Worm (Caenorhabditis elegans) whole organism, L1 larva: Measurements from ENCODE around the gene F26F4.2.

Source experiments
- aha-1 ChIP-seq: fragments of 150-350 bp; optimal IDR thresholded peaks from 2 replicates; lab custom pipeline; 2014; ENCODE audit warnings: missing biosample characterization, missing genetic modification characterization
- ama-1 ChIP-seq: fragments of 150-350 bp; optimal IDR thresholded peaks from 2 replicates; lab custom pipeline; 2014
- blmp-1 ChIP-seq: fragments of 150-350 bp; optimal IDR thresholded peaks from 2 replicates; lab custom pipeline; 2014; ENCODE audit warnings: missing biosample characterization, missing genetic modification characterization
- ceh-8 ChIP-seq: fragments of 200-800 bp; sonication (Bioruptor generic); optimal IDR thresholded peaks from 2 replicates; lab custom pipeline; 2018; ENCODE audit warnings: mild to moderate bottlenecking, missing genetic modification characterization, moderate library complexity, missing compliant biosample characterization
- ceh-88 ChIP-seq: fragments of 200-800 bp; sonication (Bioruptor generic); IDR thresholded peaks from 2 replicates; pipeline ENCODE4 v1.3.6; 2022; ENCODE audit warnings: missing genetic modification characterization, missing compliant biosample characterization
- ceh-90 ChIP-seq: sonication (generic microtip); optimal IDR thresholded peaks from 2 replicates; lab custom pipeline; 2016; ENCODE audit warnings: missing genetic modification characterization, missing compliant biosample characterization
- dpl-1 ChIP-seq, 3 experiments: fragments of 150-350 bp in 2 of 3; sonication (generic microtip) in 1 of 3; optimal IDR thresholded peaks; 2 replicates each; lab custom pipeline; 2014 to 2017; ENCODE audit warnings: missing biosample characterization in 3 of 3, missing genetic modification characterization in 3 of 3, missing genetic modification reagents in 3 of 3
- dsc-1 ChIP-seq: sonication (generic microtip); optimal IDR thresholded peaks from 2 replicates; lab custom pipeline; 2016; ENCODE audit warnings: mild to moderate bottlenecking, missing genetic modification characterization, missing compliant biosample characterization
- efl-1 ChIP-seq, 4 experiments: fragments of 150-350 bp; optimal IDR thresholded peaks in 3 of 4; peaks in 1 of 4; 1 replicate in 1 of 4; 2 replicates in 3 of 4; lab custom pipeline; 2014; ENCODE audit warnings: missing biosample characterization in 2 of 4, missing genetic modification characterization in 2 of 4, missing genetic modification reagents in 2 of 4
- egl-13 ChIP-seq: sonication (generic microtip); optimal IDR thresholded peaks from 2 replicates; lab custom pipeline; 2016; ENCODE audit warnings: missing genotype, missing genetic modification reagents, missing genetic modification characterization, missing compliant biosample characterization
- fkh-10 ChIP-seq: sonication (generic microtip); optimal IDR thresholded peaks from 2 replicates; lab custom pipeline; 2017; ENCODE audit warnings: missing biosample characterization, missing genetic modification reagents, missing genetic modification characterization
- fkh-4 ChIP-seq: sonication (generic microtip); optimal IDR thresholded peaks from 2 replicates; lab custom pipeline; 2016; ENCODE audit warnings: missing compliant biosample characterization, missing genetic modification characterization, borderline replicate concordance
- irx-1 ChIP-seq: sonication (generic microtip); optimal IDR thresholded peaks from 2 replicates; lab custom pipeline; 2016; ENCODE audit warnings: missing genetic modification characterization, missing compliant biosample characterization
- jun-1 ChIP-seq: fragments of 150-350 bp; optimal IDR thresholded peaks from 2 replicates; lab custom pipeline; 2014; ENCODE audit warnings: missing biosample characterization, missing genetic modification reagents, missing genetic modification characterization
- lin-35 ChIP-seq, 2 experiments: fragments of 150-350 bp; optimal IDR thresholded peaks; 2 replicates each; lab custom pipeline; 2014; ENCODE audit warnings: missing biosample characterization in 2 of 2, missing genetic modification characterization in 2 of 2, missing genetic modification reagents in 2 of 2
- lir-3 ChIP-seq: sonication (generic microtip); optimal IDR thresholded peaks from 2 replicates; lab custom pipeline; 2016; ENCODE audit warnings: mild to moderate bottlenecking, missing genetic modification characterization, moderate library complexity, missing compliant biosample characterization; ENCODE audit not compliant: poor library complexity
- lsy-2 ChIP-seq, 2 experiments: fragments of 150-350 bp; optimal IDR thresholded peaks; 2 replicates each; lab custom pipeline; 2014; ENCODE audit warnings: missing biosample characterization in 2 of 2, missing genetic modification characterization in 2 of 2
- mab-9 ChIP-seq: fragments of 200-800 bp; sonication (Bioruptor generic); IDR thresholded peaks from 2 replicates; pipeline ENCODE4 v1.3.6; 2022; ENCODE audit warnings: missing genetic modification reagents, missing genetic modification characterization, missing compliant biosample characterization
- mef-2 ChIP-seq: fragments of 150-350 bp; optimal IDR thresholded peaks from 2 replicates; lab custom pipeline; 2014; ENCODE audit warnings: missing biosample characterization, missing genetic modification characterization
- nhr-20 ChIP-seq: sonication (generic microtip); optimal IDR thresholded peaks from 2 replicates; lab custom pipeline; 2016; ENCODE audit warnings: mild to moderate bottlenecking, missing genetic modification characterization, missing compliant biosample characterization
- nhr-47 ChIP-seq: sonication (generic microtip); optimal IDR thresholded peaks from 2 replicates; lab custom pipeline; 2016; ENCODE audit warnings: mild to moderate bottlenecking, missing genetic modification characterization, moderate library complexity, missing compliant biosample characterization
- nhr-71 ChIP-seq: sonication (generic microtip); optimal IDR thresholded peaks from 2 replicates; lab custom pipeline; 2016; ENCODE audit warnings: mild to moderate bottlenecking, missing genetic modification characterization, moderate library complexity, missing compliant biosample characterization
- nhr-77 ChIP-seq: fragments of 150-350 bp; optimal IDR thresholded peaks from 2 replicates; lab custom pipeline; 2014; ENCODE audit warnings: missing biosample characterization, missing genetic modification characterization
- nhr-84 ChIP-seq: sonication (generic microtip); optimal IDR thresholded peaks from 2 replicates; lab custom pipeline; 2017; ENCODE audit warnings: missing biosample characterization, missing genetic modification characterization
- nhr-85 ChIP-seq: sonication (generic microtip); peaks from one replicate; lab custom pipeline; 2016; ENCODE audit warnings: missing genetic modification characterization, inconsistent platforms, missing compliant biosample characterization
- nhr-90 ChIP-seq: sonication (generic microtip); optimal IDR thresholded peaks from 2 replicates; lab custom pipeline; 2016; ENCODE audit warnings: mild to moderate bottlenecking, missing genetic modification characterization, missing compliant biosample characterization; ENCODE audit not compliant: poor library complexity
- rnt-1 ChIP-seq: sonication (generic microtip); optimal IDR thresholded peaks from 2 replicates; lab custom pipeline; 2016; ENCODE audit warnings: mild to moderate bottlenecking, missing genetic modification characterization, moderate library complexity, missing compliant biosample characterization
- snpc-4 ChIP-seq: fragments of 150-350 bp; optimal IDR thresholded peaks from 2 replicates; lab custom pipeline; 2014; ENCODE audit warnings: missing biosample characterization, missing genetic modification characterization
- snu-23 ChIP-seq: sonication (generic microtip); optimal IDR thresholded peaks from 2 replicates; lab custom pipeline; 2016; ENCODE audit warnings: missing genetic modification characterization, missing compliant biosample characterization
- swsn-7 ChIP-seq: sonication (generic microtip); optimal IDR thresholded peaks from 2 replicates; lab custom pipeline; 2016; ENCODE audit warnings: missing genetic modification characterization, missing compliant biosample characterization
- tbx-2 ChIP-seq: sonication (generic microtip); optimal IDR thresholded peaks from 2 replicates; lab custom pipeline; 2016; ENCODE audit warnings: missing genetic modification characterization, missing compliant biosample characterization
- tlp-1 ChIP-seq: fragments of 150-350 bp; optimal IDR thresholded peaks from 2 replicates; lab custom pipeline; 2014; ENCODE audit warnings: missing biosample characterization, missing genetic modification characterization
- unc-30 ChIP-seq: sonication (generic microtip); optimal IDR thresholded peaks from 2 replicates; lab custom pipeline; 2017; ENCODE audit warnings: missing biosample characterization, missing genetic modification characterization
- unc-86 ChIP-seq: sonication (generic microtip); optimal IDR thresholded peaks from 2 replicates; lab custom pipeline; 2016; ENCODE audit warnings: missing genetic modification characterization, missing compliant biosample characterization
- vab-15 ChIP-seq: sonication (generic microtip); optimal IDR thresholded peaks from 2 replicates; lab custom pipeline; 2017; ENCODE audit warnings: missing genotype, mild to moderate bottlenecking, missing genetic modification characterization, missing compliant biosample characterization
- xbp-1 ChIP-seq: sonication (generic microtip); optimal IDR thresholded peaks from 2 replicates; lab custom pipeline; 2016; ENCODE audit warnings: missing genetic modification characterization, missing compliant biosample characterization
- zag-1 ChIP-seq: fragments of 150-350 bp; optimal IDR thresholded peaks from 2 replicates; lab custom pipeline; 2014; ENCODE audit warnings: missing biosample characterization, missing genetic modification characterization
- ztf-11 ChIP-seq, 2 experiments: sonication (generic microtip); optimal IDR thresholded peaks; 2 replicates each; lab custom pipeline; 2016 to 2017; ENCODE audit warnings: missing genetic modification characterization in 2 of 2, missing biosample characterization in 1 of 2, missing compliant biosample characterization in 1 of 2

F26F4.2 gene

ce11 chrIII:4910956-4911355, at the start of gene F26F4.2:
Gene F26F4.2 (plus strand): TSS chrIII:4911256.
- TF ChIP-seq ceh-8 (GFP tag; lab: Kevin White, UChicago) (no peak), swsn-7 (no peak), nhr-84 (tag; lab: Kevin White, UChicago) (no peak), ama-1 (lab: Kevin White, UChicago) (no peak), nhr-20 (tag; lab: Kevin White, UChicago) (no peak), snu-23 (GFP tag; lab: Kevin White, UChicago) (no peak), fkh-10 (GFP tag; lab: Kevin White, UChicago) (no peak), lin-35 (GFP tag; optimal IDR thresholded peaks at IDR 0.05; lab: Kevin White, UChicago) (no peak), jun-1 (tag; lab: Kevin White, UChicago) (no peak)

ce11 chrIII:4861744-4862401, 49.2 kb upstream of the F26F4.2 start, which contains the start of the genes C35D10.10 and C35D10.5:
Gene C35D10.10 (minus strand): TSS chrIII:4861794.
Gene C35D10.5 (plus strand): TSS chrIII:4862351.
- TF ChIP-seq mef-2 (tag; lab: Kevin White, UChicago) (no peak), lsy-2 (tag; optimal IDR thresholded peaks at IDR 0.05; lab: Kevin White, UChicago) (peak in 1 of 2 experiments; percentile 35), snu-23 (GFP tag; lab: Kevin White, UChicago) (peak; percentile 4), nhr-71 (tag; lab: Kevin White, UChicago) (peak; percentile 34), zag-1 (tag; lab: Kevin White, UChicago) (no peak), tlp-1 (tag; lab: Kevin White, UChicago) (no peak), lir-3 (tag; lab: Kevin White, UChicago) (peak; percentile 62), rnt-1 (tag; lab: Kevin White, UChicago) (peak; percentile 8), irx-1 (tag; lab: Kevin White, UChicago) (peak; percentile 33), nhr-77 (tag; lab: Kevin White, UChicago) (no peak), tbx-2 (peak; percentile 20), unc-86 (tag; lab: Kevin White, UChicago) (no peak), fkh-4 (no peak), ceh-90 (peak; percentile 81), snpc-4 (tag; lab: Kevin White, UChicago) (no peak), nhr-20 (tag; lab: Kevin White, UChicago) (peak; percentile 12), ztf-11 (tag; optimal IDR thresholded peaks at IDR 0.05; lab: Kevin White, UChicago) (peak in 1 of 2 experiments; percentile 39), dsc-1 (tag; lab: Kevin White, UChicago) (peak; percentile 7), dpl-1 (GFP tag; optimal IDR thresholded peaks at IDR 0.05; lab: Kevin White, UChicago) (peak in 2 of 3 experiments; percentile 4 to 17), nhr-90 (tag; lab: Kevin White, UChicago) (peak; percentile 48), nhr-47 (tag; lab: Kevin White, UChicago) (peak; percentile 42), vab-15 (tag; lab: Kevin White, UChicago) (no peak), efl-1 (optimal IDR thresholded peaks at IDR 0.05; lab: Kevin White, UChicago) (no peak), efl-1 (GFP tag; optimal IDR thresholded peaks at IDR 0.05 in 1 of 2; lab: Kevin White, UChicago) (peak in 1 of 2 experiments; percentile 27)
- TF ChIP-seq, all 84 proteins: peak for 15

ce11 chrIII:4863127-4863526, 47.9 kb upstream of the F26F4.2 start, which contains the start of gene coq-8:
Gene coq-8 (plus strand): TSS chrIII:4863427.
- TF ChIP-seq aha-1 = no peak
- TF ChIP-seq nhr-71 (tag; lab: Kevin White, UChicago) = no peak
- no peak for TF ChIP-seq ceh-88 (GFP tag; lab: Robert Waterston, UW)
- TF ChIP-seq xbp-1 (tag; lab: Kevin White, UChicago) = no peak
- no peak for TF ChIP-seq mab-9 (GFP tag; lab: Robert Waterston, UW)
- no peak for TF ChIP-seq nhr-20 (tag; lab: Kevin White, UChicago)
- TF ChIP-seq tbx-2 = no peak
- no peak for TF ChIP-seq nhr-85
- TF ChIP-seq ceh-90 = no peak
- TF ChIP-seq nhr-77 (tag; lab: Kevin White, UChicago) = no peak
- TF ChIP-seq fkh-4 = no peak
- TF ChIP-seq unc-30 (tag; lab: Kevin White, UChicago) = no peak
- TF ChIP-seq egl-13 = no peak
- no peak for TF ChIP-seq blmp-1 (tag; lab: Kevin White, UChicago)
